Worm (Caenorhabditis elegans) whole organism, L2 larva: ENCODE measurements around the gene dmd-4.

Source experiments
- nhr-237 ChIP-seq: fragments of 150-350 bp; optimal IDR thresholded peaks from 2 replicates; lab custom pipeline; 2014; ENCODE audit warnings: missing biosample characterization, missing genetic modification characterization
- ztf-11 ChIP-seq: sonication (generic microtip); optimal IDR thresholded peaks from 2 replicates; lab custom pipeline; 2017; ENCODE audit warnings: missing biosample characterization, missing genetic modification characterization

DNA sequence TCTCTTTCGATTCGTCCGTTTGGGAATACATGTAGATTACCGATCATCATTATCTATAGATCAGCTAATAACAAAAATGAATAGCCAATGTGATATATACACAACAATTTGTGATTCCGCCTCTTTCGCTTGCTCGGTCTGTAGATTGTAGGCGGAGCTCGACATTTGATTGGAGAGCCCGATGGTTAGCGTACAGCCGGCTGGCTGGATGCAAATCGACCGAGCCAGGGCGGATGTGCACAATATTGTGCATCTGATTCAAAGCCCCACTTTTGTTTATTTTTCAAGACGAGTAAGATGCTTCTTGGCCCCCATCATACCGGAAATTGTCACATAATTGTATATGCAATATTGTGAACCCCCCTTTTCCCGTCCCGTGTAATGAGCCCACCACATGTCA lies at the start of gene dmd-4:
- no peak for TF ChIP-seq ztf-11 (tag; lab: Kevin White, UChicago)
- TF ChIP-seq nhr-237 = no peak
